Fruit fly (Drosophila melanogaster): Measurements from ENCODE around the gene hth.

hth gene

dm6 chr3R:10664942-10665341 lies 25.6 kb upstream of the hth start (continued):
- TF ChIP-seq CG2120 (GFP tag; optimal IDR thresholded peaks at IDR 0.05) (no peak), Fer1 (GFP tag; optimal IDR thresholded peaks at IDR 0.05) (no peak), CG18011 (GFP tag; optimal IDR thresholded peaks at IDR 0.05) (no peak), bigmax (GFP tag; optimal IDR thresholded peaks at IDR 0.05) (peak; percentile 3), zen (tag; optimal IDR thresholded peaks at IDR 0.05) (peak; percentile 74), CG6813 (GFP tag; optimal IDR thresholded peaks at IDR 0.05) (peak; percentile 80), CG17829 (tag; optimal IDR thresholded peaks at IDR 0.05) (peak; percentile 68), run (tag; optimal IDR thresholded peaks at IDR 0.05) (peak; percentile 16), Ets65A (GFP tag) (no peak), nom (GFP tag; optimal IDR thresholded peaks at IDR 0.05) (peak; percentile 53), schlank (tag; optimal IDR thresholded peaks at IDR 0.05) (no peak), CG8388 (GFP tag; optimal IDR thresholded peaks at IDR 0.05) (peak; percentile 52), NK7.1 (GFP tag; optimal IDR thresholded peaks at IDR 0.05) (peak; percentile 23), CG4730 (GFP tag; IDR thresholded peaks at IDR 0.05) (peak; percentile 50; the same call in 1 of the 2 replicates), CG3726 (GFP tag; IDR thresholded peaks at IDR 0.05) (no peak), CG10565 (GFP tag; optimal IDR thresholded peaks at IDR 0.05) (no peak), Pdp1 (GFP tag; optimal IDR thresholded peaks at IDR 0.05) (no peak), Oli (tag; optimal IDR thresholded peaks at IDR 0.05) (peak; percentile 30), Bgb (GFP tag; IDR thresholded peaks at IDR 0.05; ENCODE audit: partially characterized antibody) (peak; percentile 9; the same call in 1 of the 2 replicates), CG3838 (GFP tag; optimal IDR thresholded peaks at IDR 0.05) (no peak), chif (GFP tag; optimal IDR thresholded peaks at IDR 0.05) (peak in 1 of 2 experiments; percentile 54), CG30020 (tag; optimal IDR thresholded peaks at IDR 0.05) (no peak), NC2β (GFP tag; optimal IDR thresholded peaks at IDR 0.05) (peak; percentile 3), amos (GFP tag; IDR thresholded peaks at IDR 0.05; ENCODE audit: partially characterized antibody) (no peak), CG4404 (GFP tag; IDR thresholded peaks at IDR 0.05) (no peak), CG10366 (GFP tag; IDR thresholded peaks at IDR 0.05) (peak; percentile 32; the same call in 1 of the 2 replicates), fd102C (GFP tag; optimal IDR thresholded peaks at IDR 0.05) (peak; percentile 53), CG34422 (GFP tag; IDR thresholded peaks at IDR 0.05) (0 out of 3 replicates have a peak, but pooled peaks have one; percentile 46), Lpt (GFP tag; optimal IDR thresholded peaks at IDR 0.05) (peak; percentile 64), dmrt99B (tag; optimal IDR thresholded peaks at IDR 0.05) (peak; percentile 51), CG7786 (GFP tag; optimal IDR thresholded peaks at IDR 0.05) (no peak), unc-4 (GFP tag; IDR thresholded peaks at IDR 0.05; ENCODE audit: partially characterized antibody) (no peak), prd (optimal IDR thresholded peaks at IDR 0.05) (no peak), prd (GFP tag; IDR thresholded peaks at IDR 0.05) (peak; percentile 36; the same call in 1 of the 3 replicates), lov (optimal IDR thresholded peaks at IDR 0.05) (no peak), lov (GFP tag; IDR thresholded peaks at IDR 0.05) (peak; percentile 89; the same call in 2 of the 3 replicates), gfzf (GFP tag; optimal IDR thresholded peaks at IDR 0.05) (no peak), CG7928 (GFP tag; optimal IDR thresholded peaks at IDR 0.05) (no peak), CG9437 (GFP tag; optimal IDR thresholded peaks at IDR 0.05) (peak; percentile 23), Abd-B (GFP tag; optimal IDR thresholded peaks at IDR 0.05) (no peak), CG4328 (GFP tag; optimal IDR thresholded peaks at IDR 0.05) (no peak), HLH3B (GFP tag; IDR thresholded peaks at IDR 0.05) (peak; percentile 49; the same call in 1 of the 2 replicates), CG12219 (GFP tag; optimal IDR thresholded peaks at IDR 0.05) (peak; percentile 69), en (GFP tag; optimal IDR thresholded peaks at IDR 0.05) (peak; percentile 38), gt (GFP tag; IDR thresholded peaks at IDR 0.05) (no peak), Elba2 (GFP tag; optimal IDR thresholded peaks at IDR 0.05) (no peak), D (optimal IDR thresholded peaks at IDR 0.05) (no peak), D (GFP tag; optimal IDR thresholded peaks at IDR 0.05) (peak; percentile 66), CG10267 (tag; optimal IDR thresholded peaks at IDR 0.05) (peak; percentile 34), CG13424 (tag; optimal IDR thresholded peaks at IDR 0.05) (peak; percentile 58), CG14710 (tag; optimal IDR thresholded peaks at IDR 0.05) (peak; percentile 36)

Measured in whole organism, embryonic.